Fruit fly (Drosophila melanogaster) whole organism, embryonic: ENCODE measurements around the gene r2d2.

ENCODE experiments used
- Aef1 ChIP-seq: fragments of 200-800 bp; sonication (Bioruptor generic); IDR thresholded peaks from 3 replicates; pipeline ENCODE4 v1.3.6; 2022; ENCODE audit warnings: missing biosample characterization, missing genetic modification characterization
- Atf6 ChIP-seq: fragments of 200-800 bp; sonication (Bioruptor generic); IDR thresholded peaks from 2 replicates; pipeline ENCODE4 v1.3.6; 2022; ENCODE audit warnings: missing biosample characterization, missing genetic modification characterization
- B-H1 ChIP-seq: fragments of 200-800 bp; sonication (Bioruptor generic); IDR thresholded peaks from 3 replicates; pipeline ENCODE4 v1.3.6; 2022; ENCODE audit warnings: missing biosample characterization, missing genetic modification characterization
- CG10209 ChIP-seq: fragments of 200-800 bp; sonication (Bioruptor generic); optimal IDR thresholded peaks from 3 replicates; lab custom pipeline; 2017; ENCODE audit warnings: missing biosample characterization, mild to moderate bottlenecking, missing genetic modification characterization, missing genetic modification reagents
- CG12236 ChIP-seq: fragments of 200-800 bp; sonication (Bioruptor generic); optimal IDR thresholded peaks from 2 replicates; lab custom pipeline; 2016; ENCODE audit warnings: missing biosample characterization, missing genetic modification characterization
- CG12769 ChIP-seq: fragments of 200-800 bp; sonication (Bioruptor generic); optimal IDR thresholded peaks from 2 replicates; lab custom pipeline; 2019; ENCODE audit warnings: missing biosample characterization, mild to moderate bottlenecking, missing genetic modification characterization, moderate library complexity
- CG13424 ChIP-seq: fragments of 200-800 bp; sonication (Bioruptor generic); optimal IDR thresholded peaks from 2 replicates; lab custom pipeline; 2019; ENCODE audit warnings: missing biosample characterization, mild to moderate bottlenecking, missing genetic modification characterization, moderate library complexity
- CG15011 ChIP-seq: fragments of 200-800 bp; sonication (Bioruptor generic); optimal IDR thresholded peaks from 3 replicates; lab custom pipeline; 2018; ENCODE audit warnings: missing biosample characterization, mild to moderate bottlenecking, missing genetic modification characterization
- CG15269 ChIP-seq: fragments of 200-800 bp; sonication (Bioruptor generic); optimal IDR thresholded peaks from 2 replicates; lab custom pipeline; 2018; ENCODE audit warnings: missing biosample characterization, mild to moderate bottlenecking, missing genetic modification characterization, moderate library complexity
- CG15479 ChIP-seq: fragments of 200-800 bp; sonication (Bioruptor generic); optimal IDR thresholded peaks from 3 replicates; lab custom pipeline; 2019; ENCODE audit warnings: missing biosample characterization, mild to moderate bottlenecking, missing genetic modification characterization, moderate library complexity
- CG17328 ChIP-seq: fragments of 200-800 bp; sonication (Bioruptor generic); IDR thresholded peaks from 2 replicates; pipeline ENCODE4 v1.3.6; 2022; ENCODE audit warnings: missing biosample characterization, missing genetic modification characterization
- CG30431 ChIP-seq: fragments of 200-800 bp; sonication (Bioruptor generic); optimal IDR thresholded peaks from 2 replicates; lab custom pipeline; 2017; ENCODE audit warnings: missing biosample characterization, missing genetic modification characterization
- CG32772 ChIP-seq: fragments of 200-800 bp; sonication (Bioruptor generic); IDR thresholded peaks from 2 replicates; pipeline ENCODE4 v1.3.6; 2022; ENCODE audit warnings: missing biosample characterization, missing genetic modification characterization
- CG3281 ChIP-seq: fragments of 200-800 bp; sonication (Bioruptor generic); optimal IDR thresholded peaks from 3 replicates; lab custom pipeline; 2017; ENCODE audit warnings: missing biosample characterization, mild to moderate bottlenecking, missing genetic modification characterization
- CG34224 ChIP-seq: fragments of 200-800 bp; sonication (Bioruptor generic); IDR thresholded peaks from 3 replicates; pipeline ENCODE4 v1.3.6; 2022; ENCODE audit warnings: missing biosample characterization, missing genetic modification characterization; ENCODE audit not compliant: partially characterized antibody
- CG3838 ChIP-seq: fragments of 200-800 bp; sonication (Bioruptor generic); optimal IDR thresholded peaks from 3 replicates; lab custom pipeline; 2016; ENCODE audit warnings: missing biosample characterization, missing genetic modification characterization
- CG6791 ChIP-seq: fragments of 200-800 bp; sonication (Bioruptor generic); IDR thresholded peaks from 3 replicates; pipeline ENCODE4 v1.3.6; 2022; ENCODE audit warnings: missing biosample characterization, missing genetic modification characterization; ENCODE audit not compliant: partially characterized antibody
- CG7963 ChIP-seq: fragments of 200-800 bp; sonication (Bioruptor generic); IDR thresholded peaks from 3 replicates; pipeline ENCODE4 v1.3.6; 2022; ENCODE audit warnings: missing biosample characterization, missing genetic modification characterization; ENCODE audit not compliant: partially characterized antibody
- CG8478 ChIP-seq: fragments of >200 bp; optimal IDR thresholded peaks from 2 replicates; lab custom pipeline; 2018
- Dfd ChIP-seq, 2 experiments: fragments of >200 bp; optimal IDR thresholded peaks; 2 replicates each; lab custom pipeline; 2017; ENCODE audit warnings: missing biosample characterization in 2 of 2, missing genetic modification characterization in 2 of 2
- Dll ChIP-seq: fragments of 200-800 bp; sonication (Bioruptor generic); IDR thresholded peaks from 4 replicates; pipeline ENCODE4 v1.3.6; 2022; ENCODE audit warnings: missing biosample characterization, missing genetic modification characterization; ENCODE audit not compliant: partially characterized antibody
- Fer1 ChIP-seq: fragments of 200-800 bp; sonication (Bioruptor generic); optimal IDR thresholded peaks from 2 replicates; lab custom pipeline; 2017; ENCODE audit warnings: missing biosample characterization, mild to moderate bottlenecking, missing genetic modification characterization
- H2.0 ChIP-seq: fragments of 200-800 bp; sonication (Bioruptor generic); IDR thresholded peaks from 2 replicates; pipeline ENCODE4 v1.3.6; 2022; ENCODE audit warnings: missing biosample characterization, missing genetic modification characterization
- HLH3B ChIP-seq: fragments of 200-800 bp; sonication (Bioruptor generic); IDR thresholded peaks from 2 replicates; pipeline ENCODE4 v1.3.6; 2022; ENCODE audit warnings: missing biosample characterization, missing genetic modification characterization
- MBD-R2 ChIP-seq: fragments of 200-800 bp; sonication (Bioruptor generic); IDR thresholded peaks from 2 replicates; pipeline ENCODE4 v1.3.6; 2022; ENCODE audit warnings: missing biosample characterization, missing genetic modification characterization
- Med ChIP-seq: fragments of 200-800 bp; sonication (Bioruptor generic); peaks from one replicate; lab custom pipeline; 2016; ENCODE audit warnings: missing biosample characterization, missing genetic modification characterization, mild to moderate bottlenecking, inconsistent platforms, moderate library complexity
- Meics ChIP-seq: fragments of 200-800 bp; sonication (Bioruptor generic); optimal IDR thresholded peaks from 2 replicates; lab custom pipeline; 2017; ENCODE audit warnings: missing biosample characterization, mild to moderate bottlenecking, missing genetic modification characterization
- Nf-YC ChIP-seq: fragments of 200-800 bp; optimal IDR thresholded peaks from 3 replicates; lab custom pipeline; 2019; ENCODE audit warnings: missing biosample characterization, mild to moderate bottlenecking, missing genetic modification characterization, moderate library complexity
- Optix ChIP-seq: fragments of 200-800 bp; sonication (Bioruptor generic); IDR thresholded peaks from 3 replicates; pipeline ENCODE4 v1.3.6; 2022; ENCODE audit warnings: missing biosample characterization, missing genetic modification characterization
- Sin3A ChIP-seq: fragments of >200 bp; optimal IDR thresholded peaks from 2 replicates; lab custom pipeline; 2018
- Sox100B ChIP-seq: fragments of 200-800 bp; sonication (Bioruptor generic); optimal IDR thresholded peaks from 3 replicates; lab custom pipeline; 2018; ENCODE audit warnings: missing biosample characterization, mild to moderate bottlenecking, missing genetic modification characterization
- Stat92E ChIP-seq, 3 experiments: fragments of >200 bp in 2 of 3; fragments of 200-800 bp in 1 of 3; sonication (Bioruptor generic) in 1 of 3; optimal IDR thresholded peaks; 2 replicates each; lab custom pipeline; 2017 to 2019; ENCODE audit warnings: missing biosample characterization in 3 of 3, missing genetic modification characterization in 3 of 3, mild to moderate bottlenecking in 1 of 3, moderate library complexity in 1 of 3
- ato ChIP-seq: fragments of 200-800 bp; sonication (Bioruptor generic); IDR thresholded peaks from 2 replicates; pipeline ENCODE4 v1.3.6; 2022; ENCODE audit warnings: missing biosample characterization, missing genetic modification characterization; ENCODE audit not compliant: partially characterized antibody
- bbx ChIP-seq: fragments of 200-800 bp; sonication (Bioruptor generic); IDR thresholded peaks from 2 replicates; pipeline ENCODE4 v1.3.6; 2022; ENCODE audit warnings: missing biosample characterization, missing genetic modification characterization; ENCODE audit not compliant: partially characterized antibody
- bcd ChIP-seq: fragments of 200-800 bp; sonication (Bioruptor generic); optimal IDR thresholded peaks from 2 replicates; lab custom pipeline; 2017; ENCODE audit warnings: missing biosample characterization, mild to moderate bottlenecking, missing genetic modification characterization
- chif ChIP-seq, 2 experiments: fragments of 200-800 bp; sonication (Bioruptor generic); optimal IDR thresholded peaks; 3 replicates each; lab custom pipeline; 2016; ENCODE audit warnings: missing biosample characterization in 2 of 2, missing genetic modification characterization in 2 of 2
- croc ChIP-seq: fragments of 200-800 bp; sonication (Bioruptor generic); conservative IDR thresholded peaks from 3 replicates; pipeline ENCODE4 v1.3.6; 2022; ENCODE audit warnings: missing biosample characterization, missing genetic modification characterization
- crol ChIP-seq: fragments of 200-800 bp; sonication (Bioruptor generic); IDR thresholded peaks from 2 replicates; pipeline ENCODE4 v1.3.6; 2022; ENCODE audit warnings: missing biosample characterization, missing genetic modification characterization
- exex ChIP-seq: fragments of 200-800 bp; sonication (Bioruptor generic); optimal IDR thresholded peaks from 4 replicates; lab custom pipeline; 2018; ENCODE audit warnings: missing biosample characterization, mild to moderate bottlenecking, missing genetic modification characterization, moderate library complexity
- fd3F ChIP-seq: fragments of 200-800 bp; sonication (Bioruptor generic); optimal IDR thresholded peaks from 2 replicates; lab custom pipeline; 2018; ENCODE audit warnings: missing biosample characterization, mild to moderate bottlenecking, missing genetic modification characterization, moderate library complexity
- gem ChIP-seq: fragments of 200-800 bp; sonication (Bioruptor generic); optimal IDR thresholded peaks from 2 replicates; lab custom pipeline; 2019; ENCODE audit warnings: missing biosample characterization, mild to moderate bottlenecking, missing genetic modification characterization, moderate library complexity
- gt ChIP-seq: fragments of 200-800 bp; sonication (Bioruptor generic); IDR thresholded peaks from 2 replicates; pipeline ENCODE4 v1.3.6; 2022; ENCODE audit warnings: missing biosample characterization, missing genetic modification characterization
- ham ChIP-seq: fragments of 200-800 bp; sonication (Bioruptor generic); IDR thresholded peaks from 2 replicates; pipeline ENCODE4 v1.3.6; 2022; ENCODE audit warnings: missing biosample characterization, missing genetic modification characterization
- inv ChIP-seq: fragments of 200-800 bp; sonication (Bioruptor generic); IDR thresholded peaks from 2 replicates; pipeline ENCODE4 v1.3.6; 2022; ENCODE audit warnings: missing biosample characterization, missing genetic modification characterization; ENCODE audit not compliant: partially characterized antibody
- jing ChIP-seq: fragments of 200-800 bp; sonication (Bioruptor generic); optimal IDR thresholded peaks from 2 replicates; lab custom pipeline; 2018; ENCODE audit warnings: missing biosample characterization, mild to moderate bottlenecking, missing genetic modification characterization
- kni ChIP-seq: fragments of 200-800 bp; sonication (Bioruptor generic); optimal IDR thresholded peaks from 3 replicates; lab custom pipeline; 2017; ENCODE audit warnings: mild to moderate bottlenecking, missing biosample characterization, missing genetic modification reagents, missing genetic modification characterization
- pnt ChIP-seq: fragments of 200-800 bp; sonication (Bioruptor generic); optimal IDR thresholded peaks from 3 replicates; lab custom pipeline; 2016; ENCODE audit warnings: missing biosample characterization, missing genetic modification characterization
- sens-2 ChIP-seq: fragments of 200-800 bp; sonication (Bioruptor generic); IDR thresholded peaks from 2 replicates; pipeline ENCODE4 v1.3.6; 2022; ENCODE audit warnings: missing biosample characterization, missing genetic modification characterization
- shn ChIP-seq: fragments of 200-800 bp; sonication (Bioruptor generic); optimal IDR thresholded peaks from 3 replicates; lab custom pipeline; 2016; ENCODE audit warnings: missing biosample characterization, missing genetic modification characterization
- slp2 ChIP-seq: fragments of 200-800 bp; sonication (Bioruptor generic); optimal IDR thresholded peaks from 2 replicates; lab custom pipeline; 2016; ENCODE audit warnings: missing biosample characterization, missing genetic modification characterization
- sr ChIP-seq: fragments of 200-800 bp; sonication (Bioruptor generic); IDR thresholded peaks from 3 replicates; pipeline ENCODE4 v1.3.6; 2022; ENCODE audit warnings: missing biosample characterization, missing genetic modification characterization
- tx ChIP-seq: fragments of 200-800 bp; sonication (Bioruptor generic); optimal IDR thresholded peaks from 2 replicates; lab custom pipeline; 2016; ENCODE audit warnings: missing biosample characterization, missing genetic modification characterization

r2d2 gene

DNA sequence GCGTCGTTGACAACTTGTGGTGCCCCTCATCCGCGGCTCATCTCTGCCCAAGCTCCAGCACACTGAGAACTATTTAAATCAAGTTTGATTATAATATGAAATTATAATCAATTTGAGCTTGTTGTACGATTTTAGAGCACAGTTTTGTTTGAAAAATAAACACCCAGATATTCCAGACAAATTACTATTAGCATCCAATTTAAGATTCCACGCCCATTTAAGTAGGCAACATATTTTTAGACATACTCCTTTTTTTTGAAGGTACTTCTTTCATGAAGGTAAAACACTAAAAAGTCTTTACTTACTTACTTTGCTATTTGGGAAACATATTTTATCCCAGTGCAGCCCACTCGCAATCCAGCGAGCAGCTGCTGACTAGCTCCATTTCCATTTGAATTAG, 38.1 kb downstream of the r2d2 start (continued):
- TF ChIP-seq CG15479 (GFP tag; lab: Kevin White, UChicago) (no peak), MBD-R2 (GFP tag; lab: Robert Waterston, UW) (no peak), slp2 (GFP tag; lab: Kevin White, UChicago) (no peak), CG15011 (GFP tag; lab: Kevin White, UChicago) (no peak), ham (GFP tag; lab: Robert Waterston, UW) (no peak), exex (tag; lab: Kevin White, UChicago) (no peak), CG12769 (tag; lab: Kevin White, UChicago) (no peak), chif (GFP tag; optimal IDR thresholded peaks at IDR 0.05; lab: Kevin White, UChicago) (no peak), CG13424 (tag; lab: Kevin White, UChicago) (peak; percentile 22), HLH3B (no peak), ato (GFP tag; lab: Robert Waterston, UW) (no peak), CG3281 (GFP tag; lab: Kevin White, UChicago) (peak; percentile 8), gem (tag; lab: Kevin White, UChicago) (peak; percentile 37), CG15269 (peak; percentile 18), H2.0 (GFP tag; lab: Robert Waterston, UW) (no peak), Med (peak; percentile 19), CG8478 (lab: Kevin White, UChicago) (no peak), CG32772 (GFP tag; lab: Robert Waterston, UW) (0 out of 2 replicates have a peak, but pooled peaks have one; percentile 13), B-H1 (GFP tag; lab: Robert Waterston, UW) (no peak), sr (no peak), sens-2 (GFP tag; lab: Robert Waterston, UW) (no peak), pnt (GFP tag; lab: Kevin White, UChicago) (no peak), Atf6 (GFP tag; lab: Robert Waterston, UW) (no peak), CG7963 (GFP tag; lab: Robert Waterston, UW) (no peak), Dfd (GFP tag; optimal IDR thresholded peaks at IDR 0.05; lab: Kevin White, UChicago) (no peak), CG10209 (GFP tag; lab: Kevin White, UChicago) (peak; percentile 29), Sin3A (lab: Kevin White, UChicago) (no peak), Stat92E (GFP tag; optimal IDR thresholded peaks at IDR 0.05; lab: Kevin White, UChicago) (no peak), bbx (no peak), Dll (no peak), crol (GFP tag; lab: Robert Waterston, UW) (no peak), inv (GFP tag; lab: Robert Waterston, UW) (no peak), fd3F (GFP tag; lab: Kevin White, UChicago) (no peak), CG3838 (GFP tag; lab: Kevin White, UChicago) (no peak), Sox100B (GFP tag; lab: Kevin White, UChicago) (no peak), croc (no peak), shn (no peak), kni (GFP tag; lab: Kevin White, UChicago) (no peak), Aef1 (GFP tag; lab: Robert Waterston, UW) (no peak), CG34224 (GFP tag; lab: Robert Waterston, UW) (no peak), Fer1 (GFP tag; lab: Kevin White, UChicago) (peak; percentile 4), tx (GFP tag; lab: Kevin White, UChicago) (no peak), Nf-YC (no peak), CG30431 (GFP tag; lab: Kevin White, UChicago) (no peak), CG17328 (no peak), CG12236 (GFP tag; lab: Kevin White, UChicago) (no peak), gt (GFP tag; lab: Robert Waterston, UW) (no peak), jing (GFP tag; lab: Kevin White, UChicago) (no peak), CG6791 (GFP tag; lab: Robert Waterston, UW) (no peak), Optix (GFP tag; lab: Robert Waterston, UW) (no peak), Meics (GFP tag; lab: Kevin White, UChicago) (peak; percentile 33), bcd (no peak)
